Fruit fly (Drosophila melanogaster): ENCODE results near the gene CtsK1.

CtsK1 gene

DNA sequence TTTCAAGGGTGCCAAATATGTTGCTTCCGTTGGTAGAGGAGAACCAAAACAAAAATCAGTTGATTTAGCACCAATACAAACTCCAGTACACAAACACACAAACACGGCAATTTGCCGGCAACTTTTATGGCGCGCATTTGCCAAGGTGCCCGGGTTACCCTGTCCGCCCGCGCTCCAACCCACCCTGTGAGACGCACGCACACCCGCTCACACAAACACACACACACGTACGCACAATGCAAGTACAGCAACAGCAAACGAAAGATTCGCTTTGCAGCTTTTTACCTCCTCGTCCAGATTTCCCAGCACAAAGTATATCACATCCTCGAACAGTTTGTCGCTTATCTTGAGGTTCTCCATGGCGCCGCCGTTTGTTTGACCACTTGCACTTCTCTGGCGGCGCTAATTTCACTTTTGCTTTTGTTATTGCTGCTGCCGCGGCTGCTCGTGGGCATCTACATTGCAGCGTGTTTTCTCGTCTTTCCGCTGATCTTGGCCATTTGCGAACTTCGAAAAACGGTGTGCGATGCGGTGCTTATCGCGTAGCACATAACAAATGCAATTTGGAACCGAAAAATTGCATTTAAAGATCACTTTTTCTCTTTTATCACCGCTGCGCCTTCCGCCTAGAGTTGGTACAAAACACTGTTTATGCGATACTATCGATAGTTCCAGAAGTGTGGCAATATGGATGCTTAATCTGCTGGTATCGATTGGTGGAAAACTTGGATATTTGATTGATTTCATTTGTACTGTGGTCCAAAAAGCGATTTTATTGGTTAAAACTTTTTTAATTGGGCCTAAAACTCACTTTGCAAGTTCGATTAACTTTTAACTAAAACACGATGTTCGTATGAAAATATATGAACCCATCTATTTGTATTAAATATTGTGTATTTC is 34.7 kb downstream of the CtsK1 start, which contains the start of gene Ptip (continued):
- no peak for TF ChIP-seq slou (GFP tag; optimal IDR thresholded peaks at IDR 0.05)
- TF ChIP-seq CG9727 (GFP tag; optimal IDR thresholded peaks at IDR 0.05) = peak; percentile 13
- peak; percentile 40 for TF ChIP-seq CG10267 (tag; optimal IDR thresholded peaks at IDR 0.05)
- no peak for TF ChIP-seq repo (GFP tag; optimal IDR thresholded peaks at IDR 0.05)
- TF ChIP-seq CG10959 (GFP tag; IDR thresholded peaks at IDR 0.05) = no peak
- TF ChIP-seq CG2129 (GFP tag; IDR thresholded peaks at IDR 0.05; ENCODE audit: partially characterized antibody) = peak; percentile 89
- TF ChIP-seq CG11560 (tag; IDR thresholded peaks at IDR 0.05) = no peak
- TF ChIP-seq lov (optimal IDR thresholded peaks at IDR 0.05) = no peak
- peak; percentile 63; the same call in 1 of the 3 replicates for TF ChIP-seq lov (GFP tag; IDR thresholded peaks at IDR 0.05)
- peak; percentile 100 for TF ChIP-seq CG6254 (GFP tag; optimal IDR thresholded peaks at IDR 0.05)
- peak; percentile 26 for TF ChIP-seq HLH54F (GFP tag; optimal IDR thresholded peaks at IDR 0.05)
- TF ChIP-seq dpn (GFP tag; optimal IDR thresholded peaks at IDR 0.05) = peak; percentile 12 to 16
- TF ChIP-seq Ada2b (GFP tag; IDR thresholded peaks at IDR 0.05) = 0 out of 2 replicates have a peak, but pooled peaks have one; percentile 19
- TF ChIP-seq lilli (GFP tag; optimal IDR thresholded peaks at IDR 0.05) = peak; percentile 1
- TF ChIP-seq CG14860 (GFP tag; IDR thresholded peaks at IDR 0.05; ENCODE audit: partially characterized antibody) = peak; percentile 90
- peak; percentile 99 for TF ChIP-seq CG4707 (GFP tag; optimal IDR thresholded peaks at IDR 0.05)
- TF ChIP-seq Doc3 (GFP tag; IDR thresholded peaks at IDR 0.05; ENCODE audit: partially characterized antibody) = peak; percentile 87
- peak; percentile 94 for TF ChIP-seq unc-4 (GFP tag; IDR thresholded peaks at IDR 0.05; ENCODE audit: partially characterized antibody)
- TF ChIP-seq CG12659 (GFP tag; optimal IDR thresholded peaks at IDR 0.05) = peak; percentile 52
- peak; percentile 94 for TF ChIP-seq Blimp-1 (GFP tag; optimal IDR thresholded peaks at IDR 0.05)
- TF ChIP-seq CG42726 (GFP tag; IDR thresholded peaks at IDR 0.05; ENCODE audit: partially characterized antibody) = peak; percentile 97
- TF ChIP-seq CG10431 (GFP tag; optimal IDR thresholded peaks at IDR 0.05) = peak; percentile 71
- TF ChIP-seq CG32532 (GFP tag; IDR thresholded peaks at IDR 0.05) = peak; percentile 73; the same call in 1 of the 2 replicates
- TF ChIP-seq maf-S (GFP tag; optimal IDR thresholded peaks at IDR 0.05) = peak; percentile 3
- no peak for TF ChIP-seq CG31224 (GFP tag; IDR thresholded peaks at IDR 0.05)
- peak; percentile 87 for TF ChIP-seq ci (GFP tag; IDR thresholded peaks at IDR 0.05)
- peak; percentile 89 for TF ChIP-seq bcd (GFP tag; optimal IDR thresholded peaks at IDR 0.05)
- peak; percentile 43; the same call in 1 of the 2 replicates for TF ChIP-seq GATAe (GFP tag; conservative IDR thresholded peaks at IDR 0.05)
- TF ChIP-seq Dbx (GFP tag; IDR thresholded peaks at IDR 0.05) = peak; percentile 46; the same call in 1 of the 3 replicates
- peak; percentile 75 for TF ChIP-seq CG10366 (GFP tag; IDR thresholded peaks at IDR 0.05)
- TF ChIP-seq cato (GFP tag; optimal IDR thresholded peaks at IDR 0.05; ENCODE audit: borderline replicate concordance) = no peak
- peak; percentile 13 for TF ChIP-seq ftz-f1 (GFP tag; optimal IDR thresholded peaks at IDR 0.05)
- TF ChIP-seq CG12219 (GFP tag; optimal IDR thresholded peaks at IDR 0.05) = peak; percentile 49
- peak; percentile 39; the same call in 1 of the 2 replicates for TF ChIP-seq HLH3B (GFP tag; IDR thresholded peaks at IDR 0.05)
- TF ChIP-seq trem (tag; optimal IDR thresholded peaks at IDR 0.05) = peak; percentile 55
- TF ChIP-seq CG11456 (GFP tag; IDR thresholded peaks at IDR 0.05) = 0 out of 3 replicates have a peak, but pooled peaks have one; percentile 7
- TF ChIP-seq Abd-B (GFP tag; optimal IDR thresholded peaks at IDR 0.05) = peak; percentile 81
- no peak for TF ChIP-seq sc (optimal IDR thresholded peaks at IDR 0.05)
- TF ChIP-seq sc (GFP tag; optimal IDR thresholded peaks at IDR 0.05) = no peak
- 0 out of 3 replicates have a peak, but pooled peaks have one; percentile 34 for TF ChIP-seq zfh1 (GFP tag; IDR thresholded peaks at IDR 0.05)
- peak; percentile 47 for TF ChIP-seq CoRest (tag; optimal IDR thresholded peaks at IDR 0.05)
- TF ChIP-seq CG11085 (GFP tag; IDR thresholded peaks at IDR 0.05) = peak; percentile 24; the same call in 1 of the 2 replicates
- no peak for TF ChIP-seq Sox100B (GFP tag; optimal IDR thresholded peaks at IDR 0.05)
- TF ChIP-seq CG14441 (GFP tag; IDR thresholded peaks at IDR 0.05) = no peak
- no peak for TF ChIP-seq CG10274 (GFP tag; optimal IDR thresholded peaks at IDR 0.05)
- TF ChIP-seq Max (GFP tag; optimal IDR thresholded peaks at IDR 0.05) = peak; percentile 41
- peak; percentile 7 for TF ChIP-seq fu2 (GFP tag; optimal IDR thresholded peaks at IDR 0.05)
- peak in 1 of 2 experiments; percentile 2 for TF ChIP-seq Pdp1 (GFP tag; optimal IDR thresholded peaks at IDR 0.05)

Measured in whole organism, embryonic.